Worm (Caenorhabditis elegans) whole organism, young adult: ENCODE data around the gene pigx-1.

Source experiments
- B0019.2 ChIP-seq: fragments of 200-800 bp; sonication (Bioruptor generic); conservative IDR thresholded peaks from 2 replicates; pipeline ENCODE4 v1.3.6; 2022; ENCODE audit warnings: missing genetic modification reagents, missing genetic modification characterization, missing compliant biosample characterization
- F22D6.2 ChIP-seq: sonication (generic microtip); optimal IDR thresholded peaks from 2 replicates; lab custom pipeline; 2016; ENCODE audit warnings: mild to moderate bottlenecking, missing genetic modification characterization, missing compliant biosample characterization
- F55B11.4 ChIP-seq: sonication (generic microtip); optimal IDR thresholded peaks from 2 replicates; lab custom pipeline; 2016; ENCODE audit warnings: missing compliant biosample characterization, missing genetic modification characterization, borderline replicate concordance; ENCODE audit not compliant: insufficient read depth
- F57C9.4 ChIP-seq: sonication (generic microtip); optimal IDR thresholded peaks from 2 replicates; lab custom pipeline; 2017; ENCODE audit warnings: mild to moderate bottlenecking, missing genetic modification characterization, missing compliant biosample characterization
- Y56A3A.18 ChIP-seq: fragments of 200-800 bp; sonication (Bioruptor generic); IDR thresholded peaks from 2 replicates; pipeline ENCODE4 v1.3.6; 2022; ENCODE audit warnings: missing genetic modification reagents, missing genetic modification characterization, missing compliant biosample characterization
- atf-7 ChIP-seq: sonication (generic microtip); optimal IDR thresholded peaks from 2 replicates; lab custom pipeline; 2017; ENCODE audit warnings: mild to moderate bottlenecking, missing genetic modification characterization, missing compliant biosample characterization
- die-1 ChIP-seq: sonication (generic microtip); optimal IDR thresholded peaks from 2 replicates; lab custom pipeline; 2016; ENCODE audit warnings: missing genotype, mild to moderate bottlenecking, missing genetic modification characterization, missing compliant biosample characterization
- hsf-1 ChIP-seq: fragments of 200-800 bp; sonication (Bioruptor generic); IDR thresholded peaks from 2 replicates; pipeline ENCODE4 v1.3.6; 2022; ENCODE audit warnings: missing genetic modification reagents, missing genetic modification characterization, missing compliant biosample characterization
- lin-35 ChIP-seq, 3 experiments: fragments of 150-350 bp in 2 of 3; sonication (generic microtip) in 1 of 3; optimal IDR thresholded peaks; 2 replicates each; lab custom pipeline; 2014 to 2018; ENCODE audit warnings: missing biosample characterization in 3 of 3, missing genetic modification characterization in 3 of 3, missing genetic modification reagents in 3 of 3
- madf-10 ChIP-seq: sonication (generic microtip); optimal IDR thresholded peaks from 2 replicates; lab custom pipeline; 2016; ENCODE audit warnings: mild to moderate bottlenecking, missing genetic modification characterization, missing compliant biosample characterization
- mel-28 ChIP-seq: sonication (generic microtip); optimal IDR thresholded peaks from 2 replicates; lab custom pipeline; 2016; ENCODE audit warnings: borderline replicate concordance, mild to moderate bottlenecking, missing genetic modification characterization, missing compliant biosample characterization
- nhr-179 ChIP-seq: sonication (generic microtip); optimal IDR thresholded peaks from 2 replicates; lab custom pipeline; 2016; ENCODE audit warnings: mild to moderate bottlenecking, missing genetic modification characterization, missing compliant biosample characterization
- nhr-80 ChIP-seq: sonication (generic microtip); optimal IDR thresholded peaks from 2 replicates; lab custom pipeline; 2016; ENCODE audit warnings: missing genetic modification characterization, missing compliant biosample characterization
- tlf-1 ChIP-seq: fragments of 200-800 bp; sonication (Bioruptor generic); optimal IDR thresholded peaks from 2 replicates; lab custom pipeline; 2018; ENCODE audit warnings: mild to moderate bottlenecking, missing genetic modification characterization, missing compliant biosample characterization

Gene pigx-1

ce11 chrX:1051041-1051440 is 45.8 kb downstream of the pigx-1 start:
- TF ChIP-seq die-1 (tag; lab: Kevin White, UChicago), result no peak
- no peak for TF ChIP-seq hsf-1 (GFP tag; lab: Robert Waterston, UW)
- TF ChIP-seq F22D6.2, result no peak
- TF ChIP-seq madf-10 (tag; lab: Kevin White, UChicago), result no peak
- no peak for TF ChIP-seq lin-35 (GFP tag; optimal IDR thresholded peaks at IDR 0.05; lab: Kevin White, UChicago)
- TF ChIP-seq nhr-179 (tag; lab: Kevin White, UChicago), result no peak
- TF ChIP-seq F57C9.4 (tag; lab: Kevin White, UChicago), result no peak
- no peak for TF ChIP-seq mel-28 (tag; lab: Kevin White, UChicago)
- no peak for TF ChIP-seq Y56A3A.18 (GFP tag; lab: Robert Waterston, UW)
- no peak for TF ChIP-seq tlf-1 (GFP tag; lab: Kevin White, UChicago)
- no peak for TF ChIP-seq B0019.2 (GFP tag; lab: Robert Waterston, UW)

- TF ChIP-seq nhr-80 (tag; lab: Kevin White, UChicago), result peak; percentile 68
- no peak for TF ChIP-seq F55B11.4 (tag; lab: Kevin White, UChicago)
- no peak for TF ChIP-seq atf-7
Observed at ce11 chrX:1046156-1046831, 50.5 kb downstream of the pigx-1 start, which contains the start of gene vpat-1. TSS of gene vpat-1 (minus strand) at chrX:1046206.
